Fruit fly (Drosophila melanogaster) whole organism, wandering third instar larva: ENCODE results near the gene VhaAC39-2.

Experiments used
- Abd-B ChIP-seq: fragments of >200 bp; optimal IDR thresholded peaks from 2 replicates; lab custom pipeline; 2017; ENCODE audit warnings: missing biosample characterization, missing genetic modification characterization
- CG32264 ChIP-seq: fragments of 200-800 bp; sonication (Bioruptor generic); optimal IDR thresholded peaks from 2 replicates; lab custom pipeline; 2016; ENCODE audit warnings: missing biosample characterization, missing genetic modification characterization
- CG9705 ChIP-seq: fragments of 200-800 bp; sonication (Bioruptor generic); optimal IDR thresholded peaks from 2 replicates; lab custom pipeline; 2018; ENCODE audit warnings: missing biosample characterization, mild to moderate bottlenecking, missing genetic modification characterization
- CrebA ChIP-seq: fragments of 200-800 bp; sonication (Bioruptor generic); optimal IDR thresholded peaks from 2 replicates; lab custom pipeline; 2016; ENCODE audit warnings: missing biosample characterization, mild to moderate bottlenecking, missing genetic modification characterization, borderline replicate concordance
- Dfd ChIP-seq: fragments of >200 bp; optimal IDR thresholded peaks from 2 replicates; lab custom pipeline; 2017; ENCODE audit warnings: missing biosample characterization, missing genetic modification characterization
- Dif ChIP-seq: fragments of 200-275, 200-300 bp; sonication (Bioruptor generic); optimal IDR thresholded peaks from 2 replicates; lab custom pipeline; 2018; ENCODE audit warnings: missing biosample characterization, missing genetic modification characterization; ENCODE audit not compliant: partially characterized antibody
- GATAd ChIP-seq: sonication (Bioruptor generic); optimal IDR thresholded peaks from 2 replicates; lab custom pipeline; 2016; ENCODE audit warnings: missing biosample characterization, missing genetic modification characterization
- HLH106 ChIP-seq: fragments of 200-800 bp; optimal IDR thresholded peaks from 3 replicates; lab custom pipeline; 2019; ENCODE audit warnings: missing biosample characterization, mild to moderate bottlenecking, missing genetic modification characterization, moderate library complexity
- Hnf4 ChIP-seq: fragments of 200-800 bp; sonication (Bioruptor generic); optimal IDR thresholded peaks from 2 replicates; lab custom pipeline; 2016; ENCODE audit warnings: missing biosample characterization, mild to moderate bottlenecking, missing genetic modification characterization
- Hr78 ChIP-seq: fragments of >200 bp; optimal IDR thresholded peaks from 2 replicates; lab custom pipeline; 2017; ENCODE audit warnings: missing biosample characterization, missing genetic modification characterization
- Hr83 ChIP-seq: fragments of 200-300 bp; sonication (Bioruptor generic); optimal IDR thresholded peaks from 2 replicates; lab custom pipeline; 2016; ENCODE audit warnings: missing biosample characterization, mild to moderate bottlenecking, missing genetic modification characterization, moderate library complexity; ENCODE audit not compliant: poor library complexity, severe bottlenecking
- Jra ChIP-seq: sonication (Bioruptor generic); optimal IDR thresholded peaks from 2 replicates; lab custom pipeline; 2016; ENCODE audit warnings: missing biosample characterization, missing genetic modification characterization
- Mio ChIP-seq: sonication (Bioruptor generic); optimal IDR thresholded peaks from 2 replicates; lab custom pipeline; 2016; ENCODE audit warnings: missing biosample characterization, missing genetic modification characterization
- Myc ChIP-seq: fragments of >200 bp; optimal IDR thresholded peaks from 2 replicates; lab custom pipeline; 2017
- N ChIP-seq: fragments of >200 bp; optimal IDR thresholded peaks from 2 replicates; lab custom pipeline; 2018; ENCODE audit warnings: missing biosample characterization, missing external identifiers, missing genetic modification characterization
- OdsH ChIP-seq: fragments of 200-800 bp; sonication (Bioruptor generic); optimal IDR thresholded peaks from 2 replicates; lab custom pipeline; 2016; ENCODE audit warnings: missing biosample characterization, mild to moderate bottlenecking, missing genetic modification characterization
- Rel ChIP-seq, 2 experiments: fragments of 200-800 bp; sonication (Bioruptor generic) in 1 of 2; optimal IDR thresholded peaks; 2 replicates in 1 of 2; 3 replicates in 1 of 2; lab custom pipeline; 2016 to 2019; ENCODE audit warnings: mild to moderate bottlenecking in 2 of 2, missing biosample characterization in 2 of 2, missing genetic modification characterization in 2 of 2, moderate library complexity in 1 of 2
- Sp1 ChIP-seq: fragments of 200-800 bp; sonication (Bioruptor generic); optimal IDR thresholded peaks from 3 replicates; lab custom pipeline; 2019; ENCODE audit warnings: missing biosample characterization, mild to moderate bottlenecking, missing genetic modification characterization, moderate library complexity
- Vsx2 ChIP-seq: fragments of 200-300, 225-300 bp; sonication (Bioruptor generic); optimal IDR thresholded peaks from 2 replicates; lab custom pipeline; 2018; ENCODE audit warnings: missing biosample characterization, missing genetic modification characterization; ENCODE audit not compliant: partially characterized antibody
- br ChIP-seq: fragments of 200-800 bp; sonication (Bioruptor generic); optimal IDR thresholded peaks from 2 replicates; lab custom pipeline; 2016; ENCODE audit warnings: missing biosample characterization, missing genetic modification characterization
- brk ChIP-seq: fragments of 200-800 bp; sonication (Bioruptor generic); optimal IDR thresholded peaks from 2 replicates; lab custom pipeline; 2016; ENCODE audit warnings: missing biosample characterization, mild to moderate bottlenecking, missing genetic modification characterization
- dl ChIP-seq, 2 experiments: fragments of 175-275, 200-275 bp in 1 of 2; fragments of 200-275 bp in 1 of 2; sonication (Bioruptor generic); optimal IDR thresholded peaks; lab custom pipeline; 2018; ENCODE audit warnings: mild to moderate bottlenecking in 2 of 2, missing biosample characterization in 2 of 2, missing genetic modification characterization in 2 of 2, moderate library complexity in 2 of 2; ENCODE audit not compliant: partially characterized antibody in 2 of 2, insufficient read depth in 1 of 2
- dmrt93B ChIP-seq: fragments of 200-800 bp; sonication (Bioruptor generic); optimal IDR thresholded peaks from 2 replicates; lab custom pipeline; 2018; ENCODE audit warnings: missing biosample characterization, mild to moderate bottlenecking, missing genetic modification characterization
- dsf ChIP-seq: sonication (Bioruptor generic); optimal IDR thresholded peaks from 2 replicates; lab custom pipeline; 2016; ENCODE audit warnings: missing biosample characterization, missing genetic modification characterization, borderline replicate concordance
- ey ChIP-seq: fragments of 200-800 bp; sonication (Bioruptor generic); optimal IDR thresholded peaks from 2 replicates; lab custom pipeline; 2016; ENCODE audit warnings: missing biosample characterization, missing genetic modification characterization
- foxo ChIP-seq, 2 experiments: fragments of 200-800 bp; sonication (Bioruptor generic); optimal IDR thresholded peaks; 2 replicates in 1 of 2; 3 replicates in 1 of 2; lab custom pipeline; 2016 to 2017; ENCODE audit warnings: missing biosample characterization in 2 of 2, missing genetic modification characterization in 2 of 2
- fru ChIP-seq: fragments of 200-800 bp; sonication (Bioruptor generic); optimal IDR thresholded peaks from 3 replicates; lab custom pipeline; 2016; ENCODE audit warnings: missing biosample characterization, mild to moderate bottlenecking, missing genetic modification characterization
- h ChIP-seq: fragments of 200-800 bp; sonication (Bioruptor generic); optimal IDR thresholded peaks from 3 replicates; lab custom pipeline; 2016; ENCODE audit warnings: missing biosample characterization, mild to moderate bottlenecking, missing genetic modification characterization
- jim ChIP-seq: fragments of 175-275, 200-325 bp; sonication (Bioruptor generic); optimal IDR thresholded peaks from 2 replicates; lab custom pipeline; 2016; ENCODE audit warnings: missing biosample characterization, mild to moderate bottlenecking, missing genetic modification characterization
- lola ChIP-seq: fragments of >200 bp; optimal IDR thresholded peaks from 2 replicates; lab custom pipeline; 2017; ENCODE audit warnings: missing biosample characterization, missing genetic modification characterization
- pan ChIP-seq: fragments of >200 bp; optimal IDR thresholded peaks from 2 replicates; lab custom pipeline; 2017
- psq ChIP-seq: fragments of 200-800 bp; sonication (Bioruptor generic); optimal IDR thresholded peaks from 3 replicates; lab custom pipeline; 2017; ENCODE audit warnings: missing biosample characterization, mild to moderate bottlenecking, missing genetic modification characterization, moderate library complexity
- rgr ChIP-seq: fragments of 200-800 bp; sonication (Bioruptor generic); optimal IDR thresholded peaks from 3 replicates; lab custom pipeline; 2016; ENCODE audit warnings: missing biosample characterization, mild to moderate bottlenecking, missing genetic modification characterization
- sage ChIP-seq: fragments of 200-800 bp; sonication (Bioruptor generic); optimal IDR thresholded peaks from 2 replicates; lab custom pipeline; 2016; ENCODE audit warnings: missing biosample characterization, mild to moderate bottlenecking, missing genetic modification characterization
- sv ChIP-seq: fragments of 200-800 bp; sonication (Bioruptor generic); optimal IDR thresholded peaks from 3 replicates; lab custom pipeline; 2016; ENCODE audit warnings: missing biosample characterization, missing genetic modification characterization
- tai ChIP-seq: sonication (Bioruptor generic); optimal IDR thresholded peaks from 2 replicates; lab custom pipeline; 2016; ENCODE audit warnings: missing biosample characterization, missing genetic modification characterization
- usp ChIP-seq: fragments of >200 bp; optimal IDR thresholded peaks from 2 replicates; lab custom pipeline; 2017; ENCODE audit warnings: missing biosample characterization, missing genetic modification characterization
- woc ChIP-seq: sonication (Bioruptor generic); optimal IDR thresholded peaks from 2 replicates; lab custom pipeline; 2016; ENCODE audit warnings: missing biosample characterization, mild to moderate bottlenecking, missing genetic modification characterization

Gene VhaAC39-2

DNA sequence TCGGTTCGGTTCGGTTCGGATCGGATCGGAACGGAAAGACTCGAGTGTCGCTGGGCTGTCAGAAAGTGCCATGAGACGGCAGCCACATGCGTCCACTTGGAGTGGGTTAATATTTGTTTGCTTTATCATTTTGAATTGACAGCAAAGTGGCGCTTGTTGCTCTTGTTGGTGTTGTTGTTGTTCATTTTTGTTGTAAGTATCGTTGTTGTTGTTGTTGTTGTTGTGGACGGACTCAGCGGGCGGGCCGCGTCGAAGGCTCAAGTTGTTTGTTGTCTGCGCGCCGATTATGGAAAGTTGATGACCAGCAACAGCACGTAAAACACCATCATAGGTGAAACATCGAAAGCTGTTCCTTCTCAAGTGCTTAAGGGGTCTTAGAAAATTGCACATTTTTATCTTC, 12.1 kb downstream of the VhaAC39-2 start:
- no peak for TF ChIP-seq woc (GFP tag; lab: Kevin White, UChicago)
- TF ChIP-seq OdsH (GFP tag; lab: Kevin White, UChicago): no peak
- no peak for TF ChIP-seq CrebA (GFP tag; lab: Kevin White, UChicago)
- TF ChIP-seq Myc (lab: Kevin White, UChicago): no peak
- no peak for TF ChIP-seq brk (GFP tag; lab: Kevin White, UChicago)
- TF ChIP-seq Jra (GFP tag; lab: Kevin White, UChicago): no peak

DNA sequence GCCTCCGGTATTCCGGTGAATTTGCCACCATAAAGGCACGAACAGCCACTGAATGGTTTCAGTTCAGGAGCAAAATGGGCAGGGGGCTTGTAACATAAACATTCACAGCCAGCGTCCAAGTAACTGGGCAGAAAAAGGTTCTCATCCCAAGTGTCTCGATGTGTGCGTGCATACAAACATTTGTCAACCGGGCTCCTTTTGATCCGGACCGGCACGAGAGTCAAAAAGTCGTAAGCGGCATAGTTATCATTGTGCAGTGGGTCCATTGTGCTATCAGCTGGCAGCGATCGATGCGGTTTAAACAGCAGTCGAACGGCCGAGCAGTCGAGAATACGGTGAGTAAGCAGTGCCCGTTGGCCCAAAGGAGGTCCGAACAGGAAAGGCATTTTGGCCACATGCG, 13.4 kb downstream of the VhaAC39-2 start:
- no peak for TF ChIP-seq Jra (GFP tag; lab: Kevin White, UChicago)
- no peak for TF ChIP-seq br (GFP tag; lab: Kevin White, UChicago)
- no peak for TF ChIP-seq Rel (GFP tag; optimal IDR thresholded peaks at IDR 0.05; lab: Kevin White, UChicago)
- TF ChIP-seq Rel (tag; optimal IDR thresholded peaks at IDR 0.05; lab: Kevin White, UChicago): no peak
- TF ChIP-seq Hr83 (GFP tag; lab: Kevin White, UChicago): no peak
- no peak for TF ChIP-seq Abd-B (GFP tag; lab: Kevin White, UChicago)
- TF ChIP-seq Dif (GFP tag; lab: Kevin White, UChicago): no peak
- no peak for TF ChIP-seq usp (GFP tag; lab: Kevin White, UChicago)
- no peak for TF ChIP-seq sv (GFP tag; lab: Kevin White, UChicago)
- TF ChIP-seq Myc (lab: Kevin White, UChicago): no peak
- no peak for TF ChIP-seq sage (GFP tag; lab: Kevin White, UChicago)
- no peak for TF ChIP-seq jim
- no peak for TF ChIP-seq dsf (GFP tag; lab: Kevin White, UChicago)
- TF ChIP-seq ey: no peak
- no peak for TF ChIP-seq foxo (GFP tag; optimal IDR thresholded peaks at IDR 0.05; lab: Kevin White, UChicago)
- no peak for TF ChIP-seq tai (GFP tag; lab: Kevin White, UChicago)
- no peak for TF ChIP-seq lola (GFP tag; lab: Kevin White, UChicago)
- no peak for TF ChIP-seq pan
- no peak for TF ChIP-seq CG32264
- TF ChIP-seq, all 38 proteins: peak for 0

- TF ChIP-seq CrebA (GFP tag; lab: Kevin White, UChicago): no peak
- TF ChIP-seq Mio (GFP tag; lab: Kevin White, UChicago): no peak
- no peak for TF ChIP-seq sv (GFP tag; lab: Kevin White, UChicago)
- TF ChIP-seq Hr78 (GFP tag; lab: Kevin White, UChicago): no peak
- peak; percentile 37 for TF ChIP-seq HLH106 (tag; lab: Kevin White, UChicago)
- TF ChIP-seq dsf (GFP tag; lab: Kevin White, UChicago): no peak
- TF ChIP-seq Myc (lab: Kevin White, UChicago): no peak
- no peak for TF ChIP-seq CG32264
- peak; percentile 15 for TF ChIP-seq OdsH (GFP tag; lab: Kevin White, UChicago)
- TF ChIP-seq fru: peak; percentile 35
- peak; percentile 48 for TF ChIP-seq h (GFP tag; lab: Kevin White, UChicago)
- peak; percentile 13 for TF ChIP-seq ey
- TF ChIP-seq Vsx2 (GFP tag; lab: Kevin White, UChicago): no peak
- TF ChIP-seq brk (GFP tag; lab: Kevin White, UChicago): no peak
- no peak for TF ChIP-seq Jra (GFP tag; lab: Kevin White, UChicago)
- no peak for TF ChIP-seq pan
- no peak for TF ChIP-seq GATAd (GFP tag; lab: Kevin White, UChicago)
- peak; percentile 14 for TF ChIP-seq Sp1 (GFP tag; lab: Kevin White, UChicago)
- no peak for TF ChIP-seq Dfd (GFP tag; lab: Kevin White, UChicago)
- TF ChIP-seq jim: no peak
- no peak for TF ChIP-seq dl (GFP tag; optimal IDR thresholded peaks at IDR 0.05; lab: Kevin White, UChicago; ENCODE audit: insufficient read depth in 1 of 2, partially characterized antibody in 2 of 2)
- no peak for TF ChIP-seq Rel (GFP tag; optimal IDR thresholded peaks at IDR 0.05; lab: Kevin White, UChicago)
- no peak for TF ChIP-seq Rel (tag; optimal IDR thresholded peaks at IDR 0.05; lab: Kevin White, UChicago)
- no peak for TF ChIP-seq CG9705 (GFP tag; lab: Kevin White, UChicago)
- no peak for TF ChIP-seq Abd-B (GFP tag; lab: Kevin White, UChicago)
- TF ChIP-seq usp (GFP tag; lab: Kevin White, UChicago): no peak
- TF ChIP-seq br (GFP tag; lab: Kevin White, UChicago): no peak
- no peak for TF ChIP-seq Hnf4 (GFP tag; lab: Kevin White, UChicago)
- TF ChIP-seq Hr83 (GFP tag; lab: Kevin White, UChicago): no peak
- TF ChIP-seq lola (GFP tag; lab: Kevin White, UChicago): no peak
- no peak for TF ChIP-seq Dif (GFP tag; lab: Kevin White, UChicago)
- TF ChIP-seq rgr: peak; percentile 34
- TF ChIP-seq N (GFP tag; lab: Kevin White, UChicago): no peak
- no peak for TF ChIP-seq dmrt93B (GFP tag; lab: Kevin White, UChicago)
- peak; percentile 30 for TF ChIP-seq woc (GFP tag; lab: Kevin White, UChicago)
- TF ChIP-seq tai (GFP tag; lab: Kevin White, UChicago): no peak
- TF ChIP-seq foxo (GFP tag; optimal IDR thresholded peaks at IDR 0.05; lab: Kevin White, UChicago): no peak
- TF ChIP-seq psq: peak; percentile 26
- no peak for TF ChIP-seq sage (GFP tag; lab: Kevin White, UChicago)
Measured at dm6 chr3R:23144654-23145053, 14.5 kb downstream of the VhaAC39-2 start.
